Fruit fly (Drosophila melanogaster) whole organism, prepupa: ENCODE measurements around the gene tll.

Experiments used
- Blimp-1 ChIP-seq: fragments of 200-800 bp; sonication (Bioruptor generic); optimal IDR thresholded peaks from 3 replicates; lab custom pipeline; 2017; ENCODE audit warnings: missing biosample characterization, missing genetic modification characterization, mild to moderate bottlenecking, moderate library complexity, missing genetic modification reagents
- CG10669 ChIP-seq: fragments of 200-800 bp; sonication (Bioruptor generic); optimal IDR thresholded peaks from 3 replicates; lab custom pipeline; 2018; ENCODE audit warnings: missing biosample characterization, mild to moderate bottlenecking, missing genetic modification characterization, moderate library complexity
- CG11294 ChIP-seq: fragments of 200-800 bp; sonication (Bioruptor generic); IDR thresholded peaks from 2 replicates; pipeline ENCODE4 v1.3.6; 2022; ENCODE audit warnings: missing biosample characterization, missing genetic modification characterization
- CG11762 ChIP-seq: fragments of 200-800 bp; sonication (Bioruptor generic); optimal IDR thresholded peaks from 3 replicates; lab custom pipeline; 2016; ENCODE audit warnings: missing biosample characterization, missing genetic modification characterization; ENCODE audit not compliant: insufficient read depth
- CG11902 ChIP-seq: fragments of 200-800 bp; sonication (Bioruptor generic); optimal IDR thresholded peaks from 3 replicates; lab custom pipeline; 2016; ENCODE audit warnings: missing biosample characterization, missing genetic modification characterization
- CG15336 ChIP-seq: fragments of 200-800 bp; sonication (Bioruptor generic); IDR thresholded peaks from 2 replicates; pipeline ENCODE4 v1.3.6; 2022; ENCODE audit warnings: missing biosample characterization, missing genetic modification characterization
- CG1621 ChIP-seq: fragments of 200-800 bp; sonication (Bioruptor generic); optimal IDR thresholded peaks from 3 replicates; lab custom pipeline; 2018; ENCODE audit warnings: missing biosample characterization, mild to moderate bottlenecking, missing genetic modification characterization
- CG16779 ChIP-seq: fragments of 200-800 bp; sonication (Bioruptor generic); optimal IDR thresholded peaks from 3 replicates; lab custom pipeline; 2017; ENCODE audit warnings: missing biosample characterization, mild to moderate bottlenecking, missing genetic modification characterization
- CG3032 ChIP-seq: fragments of 200-800 bp; optimal IDR thresholded peaks from 2 replicates; lab custom pipeline; 2019; ENCODE audit warnings: missing biosample characterization, mild to moderate bottlenecking, missing genetic modification characterization, moderate library complexity
- CG31627 ChIP-seq: fragments of 200-800 bp; sonication (Bioruptor generic); optimal IDR thresholded peaks from 3 replicates; lab custom pipeline; 2016; ENCODE audit warnings: missing biosample characterization, missing genetic modification characterization
- CG32006 ChIP-seq: fragments of 200-800 bp; sonication (Bioruptor generic); optimal IDR thresholded peaks from 3 replicates; lab custom pipeline; 2017; ENCODE audit warnings: missing biosample characterization, mild to moderate bottlenecking, missing genetic modification characterization
- CG34406 ChIP-seq: fragments of 200-800 bp; sonication (Bioruptor generic); optimal IDR thresholded peaks from 3 replicates; lab custom pipeline; 2016; ENCODE audit warnings: missing biosample characterization, missing genetic modification characterization
- CG3919 ChIP-seq: fragments of 200-800 bp; sonication (Bioruptor generic); optimal IDR thresholded peaks from 3 replicates; lab custom pipeline; 2016; ENCODE audit warnings: missing biosample characterization, missing genetic modification characterization
- CG6163 ChIP-seq: fragments of 200-800 bp; sonication (Bioruptor generic); IDR thresholded peaks from 3 replicates; pipeline ENCODE4 v1.3.6; 2022; ENCODE audit warnings: missing biosample characterization, missing genetic modification characterization
- CG6276 ChIP-seq: fragments of 200-800 bp; sonication (Bioruptor generic); optimal IDR thresholded peaks from 2 replicates; lab custom pipeline; 2017; ENCODE audit warnings: missing biosample characterization, mild to moderate bottlenecking, missing genetic modification characterization
- CG6792 ChIP-seq: fragments of 200-800 bp; sonication (Bioruptor generic); optimal IDR thresholded peaks from 3 replicates; lab custom pipeline; 2016; ENCODE audit warnings: missing biosample characterization, missing genetic modification characterization
- CG6854 ChIP-seq: fragments of 200-800 bp; sonication (Bioruptor generic); optimal IDR thresholded peaks from 2 replicates; lab custom pipeline; 2017; ENCODE audit warnings: missing biosample characterization, mild to moderate bottlenecking, missing genetic modification characterization
- CG7368 ChIP-seq: fragments of 200-800 bp; sonication (Bioruptor generic); optimal IDR thresholded peaks from 3 replicates; lab custom pipeline; 2016; ENCODE audit warnings: missing biosample characterization, missing genetic modification characterization
- CG8119 ChIP-seq: fragments of 200-800 bp; sonication (Bioruptor generic); IDR thresholded peaks from 3 replicates; pipeline ENCODE4 v1.3.6; 2022; ENCODE audit warnings: missing biosample characterization, missing genetic modification characterization
- CG8319 ChIP-seq: fragments of 200-800 bp; sonication (Bioruptor generic); optimal IDR thresholded peaks from 3 replicates; lab custom pipeline; 2016; ENCODE audit warnings: missing biosample characterization, missing genetic modification characterization
- CG8632 ChIP-seq: fragments of 200-800 bp; sonication (Bioruptor generic); optimal IDR thresholded peaks from 3 replicates; lab custom pipeline; 2016; ENCODE audit warnings: missing biosample characterization, missing genetic modification characterization
- CG9139 ChIP-seq: fragments of 200-800 bp; sonication (Bioruptor generic); optimal IDR thresholded peaks from 3 replicates; lab custom pipeline; 2017; ENCODE audit warnings: missing biosample characterization, mild to moderate bottlenecking, missing genetic modification characterization
- Eip75B ChIP-seq: fragments of 200-800 bp; sonication (Bioruptor generic); optimal IDR thresholded peaks from 3 replicates; lab custom pipeline; 2016; ENCODE audit warnings: missing biosample characterization, missing genetic modification characterization
- Eip93F ChIP-seq: fragments of 200-800 bp; sonication (Bioruptor generic); optimal IDR thresholded peaks from 2 replicates; lab custom pipeline; 2016; ENCODE audit warnings: missing biosample characterization, mild to moderate bottlenecking, missing genetic modification characterization
- Ets21C ChIP-seq: fragments of 200-800 bp; sonication (Bioruptor generic); optimal IDR thresholded peaks from 3 replicates; lab custom pipeline; 2016; ENCODE audit warnings: missing biosample characterization, missing genetic modification characterization
- Ets96B ChIP-seq: fragments of 200-800 bp; optimal IDR thresholded peaks from 2 replicates; lab custom pipeline; 2019; ENCODE audit warnings: missing biosample characterization, mild to moderate bottlenecking, missing genetic modification characterization, moderate library complexity
- Gug ChIP-seq: fragments of 200-800 bp; sonication (Bioruptor generic); IDR thresholded peaks from 2 replicates; pipeline ENCODE4 v1.3.6; 2022; ENCODE audit warnings: missing biosample characterization, missing genetic modification characterization
- Hr38 ChIP-seq: sonication (Bioruptor generic); optimal IDR thresholded peaks from 2 replicates; lab custom pipeline; 2016; ENCODE audit warnings: missing biosample characterization, missing genetic modification characterization
- Hr39 ChIP-seq: fragments of 200-800 bp; sonication (Bioruptor generic); optimal IDR thresholded peaks from 2 replicates; lab custom pipeline; 2016; ENCODE audit warnings: missing biosample characterization, missing genetic modification characterization
- Met ChIP-seq: fragments of 200-800 bp; sonication (Bioruptor generic); optimal IDR thresholded peaks from 3 replicates; lab custom pipeline; 2016; ENCODE audit warnings: missing biosample characterization, missing genetic modification characterization
- OdsH ChIP-seq: fragments of 200-800 bp; sonication (Bioruptor generic); optimal IDR thresholded peaks from 3 replicates; lab custom pipeline; 2016; ENCODE audit warnings: missing biosample characterization, missing genetic modification characterization
- Smox ChIP-seq: fragments of 200-800 bp; sonication (Bioruptor generic); optimal IDR thresholded peaks from 3 replicates; lab custom pipeline; 2016; ENCODE audit warnings: missing biosample characterization, missing genetic modification characterization
- Sox102F ChIP-seq: fragments of 200-800 bp; sonication (Bioruptor generic); optimal IDR thresholded peaks from 2 replicates; lab custom pipeline; 2016; ENCODE audit warnings: missing biosample characterization, mild to moderate bottlenecking, missing genetic modification characterization
- Sox14 ChIP-seq: fragments of 200-800 bp; sonication (Bioruptor generic); optimal IDR thresholded peaks from 3 replicates; lab custom pipeline; 2016; ENCODE audit warnings: missing biosample characterization, missing genetic modification characterization
- Sox15 ChIP-seq: fragments of 200-800 bp; sonication (Bioruptor generic); optimal IDR thresholded peaks from 3 replicates; lab custom pipeline; 2016; ENCODE audit warnings: missing biosample characterization, missing genetic modification characterization
- achi ChIP-seq: fragments of 200-800 bp; sonication (Bioruptor generic); optimal IDR thresholded peaks from 3 replicates; lab custom pipeline; 2016; ENCODE audit warnings: missing biosample characterization, missing genetic modification characterization
- acj6 ChIP-seq: fragments of 200-800 bp; sonication (Bioruptor generic); optimal IDR thresholded peaks from 3 replicates; lab custom pipeline; 2016; ENCODE audit warnings: missing biosample characterization, missing genetic modification characterization
- cyc ChIP-seq: fragments of 200-800 bp; sonication (Bioruptor generic); optimal IDR thresholded peaks from 3 replicates; lab custom pipeline; 2016; ENCODE audit warnings: missing biosample characterization, missing genetic modification characterization
- eg ChIP-seq: fragments of 200-800 bp; sonication (Bioruptor generic); IDR thresholded peaks from 3 replicates; pipeline ENCODE4 v1.3.6; 2022; ENCODE audit warnings: missing biosample characterization, missing genetic modification characterization
- esn ChIP-seq: fragments of 200-800 bp; sonication (Bioruptor generic); optimal IDR thresholded peaks from 2 replicates; lab custom pipeline; 2016; ENCODE audit warnings: missing biosample characterization, mild to moderate bottlenecking, missing genetic modification characterization, moderate library complexity
- fd59A ChIP-seq: fragments of 200-800 bp; sonication (Bioruptor generic); optimal IDR thresholded peaks from 2 replicates; lab custom pipeline; 2017; ENCODE audit warnings: missing biosample characterization, mild to moderate bottlenecking, missing genetic modification characterization, missing genetic modification reagents
- fd85E ChIP-seq: fragments of 200-800 bp; sonication (Bioruptor generic); optimal IDR thresholded peaks from 3 replicates; lab custom pipeline; 2016; ENCODE audit warnings: missing biosample characterization, missing genetic modification characterization
- fkh ChIP-seq: fragments of 200-800 bp; sonication (Bioruptor generic); optimal IDR thresholded peaks from 3 replicates; lab custom pipeline; 2017; ENCODE audit warnings: missing biosample characterization, mild to moderate bottlenecking, missing genetic modification characterization, moderate library complexity
- net ChIP-seq: fragments of 200-800 bp; sonication (Bioruptor generic); optimal IDR thresholded peaks from 3 replicates; lab custom pipeline; 2016; ENCODE audit warnings: missing biosample characterization, missing genetic modification characterization
- svp ChIP-seq: fragments of 200-800 bp; sonication (Bioruptor generic); peaks from one replicate; lab custom pipeline; 2016; ENCODE audit warnings: missing biosample characterization, missing genetic modification characterization
- topi ChIP-seq: fragments of 200-800 bp; sonication (Bioruptor generic); optimal IDR thresholded peaks from 3 replicates; lab custom pipeline; 2016; ENCODE audit warnings: missing biosample characterization, missing genetic modification characterization
- vri ChIP-seq: fragments of 200-800 bp; sonication (Bioruptor generic); optimal IDR thresholded peaks from 3 replicates; lab custom pipeline; 2016; ENCODE audit warnings: missing biosample characterization, mild to moderate bottlenecking, missing genetic modification characterization

tll gene

DNA sequence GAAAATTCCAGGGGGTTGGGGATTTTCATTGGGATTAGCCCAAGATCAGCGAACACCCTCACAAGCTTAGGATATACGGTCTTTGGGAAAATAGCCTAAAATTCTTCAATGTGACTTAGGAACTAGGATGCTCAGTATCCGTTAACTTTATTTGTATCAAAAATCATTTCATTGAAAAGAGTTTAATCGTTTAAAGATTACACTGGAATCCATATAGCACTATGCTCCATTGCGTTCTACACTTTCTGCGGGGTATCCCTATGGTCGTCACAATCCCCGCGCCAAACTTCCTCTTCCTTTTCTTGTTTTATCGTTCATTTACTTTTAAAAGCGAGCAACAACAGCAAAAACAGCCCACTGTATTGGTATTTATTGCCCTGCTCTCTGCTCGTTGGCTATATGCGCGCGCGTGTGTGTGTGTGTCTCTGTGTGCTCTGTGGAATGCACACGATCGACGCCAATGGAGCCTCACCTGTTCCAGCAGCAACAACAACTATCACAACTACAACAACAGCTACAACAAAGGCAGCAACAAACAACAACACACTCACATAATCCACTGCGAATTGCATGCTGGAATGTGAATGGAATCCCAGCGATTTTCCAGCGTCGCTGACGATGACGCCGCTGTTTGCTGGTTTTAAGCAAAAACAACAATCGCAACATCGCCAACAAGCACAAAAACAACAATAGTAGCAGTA is 48.1 kb upstream of the tll start (continued):
- TF ChIP-seq CG15336 (GFP tag; lab: Robert Waterston, UW) = peak; percentile 87
- peak; percentile 82 for TF ChIP-seq CG6276 (GFP tag; lab: Kevin White, UChicago)
- TF ChIP-seq OdsH (GFP tag; lab: Kevin White, UChicago) = peak; percentile 87
- TF ChIP-seq CG31627 (GFP tag; lab: Kevin White, UChicago) = peak; percentile 85
- peak; percentile 69 for TF ChIP-seq Met
- peak; percentile 39 for TF ChIP-seq CG1621 (tag; lab: Kevin White, UChicago)
- peak; percentile 75 for TF ChIP-seq CG6792 (GFP tag; lab: Kevin White, UChicago)
- TF ChIP-seq vri (GFP tag; lab: Kevin White, UChicago) = peak; percentile 22
- TF ChIP-seq Eip93F (GFP tag; lab: Kevin White, UChicago) = no peak
- TF ChIP-seq CG6163 = no peak; the same call in 2 of the 3 replicates
- peak; percentile 84 for TF ChIP-seq svp
- TF ChIP-seq CG6854 (GFP tag; lab: Kevin White, UChicago) = no peak
- TF ChIP-seq Ets21C (GFP tag; lab: Kevin White, UChicago) = peak; percentile 62
- peak; percentile 87 for TF ChIP-seq Sox14
- peak; percentile 79 for TF ChIP-seq CG7368
- peak; percentile 57 for TF ChIP-seq CG8319 (GFP tag; lab: Kevin White, UChicago)
- peak; percentile 72 for TF ChIP-seq Ets96B (tag; lab: Kevin White, UChicago)
- TF ChIP-seq CG3919 (GFP tag; lab: Kevin White, UChicago) = peak; percentile 83
- TF ChIP-seq Hr38 = no peak
- peak; percentile 87 for TF ChIP-seq CG8632 (GFP tag; lab: Kevin White, UChicago)
- peak; percentile 84 for TF ChIP-seq achi (GFP tag; lab: Kevin White, UChicago)
- TF ChIP-seq fd59A (GFP tag; lab: Kevin White, UChicago) = peak; percentile 82
- peak; percentile 65 for TF ChIP-seq CG11762 (GFP tag; lab: Kevin White, UChicago)
- peak; percentile 85 for TF ChIP-seq Hr39 (GFP tag; lab: Kevin White, UChicago)
- peak; percentile 71 for TF ChIP-seq cyc (GFP tag; lab: Kevin White, UChicago)
- TF ChIP-seq eg (GFP tag; lab: Robert Waterston, UW) = peak; percentile 67; the same call in 2 of the 3 replicates
- peak; percentile 86 for TF ChIP-seq CG11902 (GFP tag; lab: Kevin White, UChicago)
- peak; percentile 42 for TF ChIP-seq Blimp-1
- TF ChIP-seq CG9139 (GFP tag; lab: Kevin White, UChicago) = peak; percentile 35
- TF ChIP-seq, all 60 proteins: peak for 54

DNA sequence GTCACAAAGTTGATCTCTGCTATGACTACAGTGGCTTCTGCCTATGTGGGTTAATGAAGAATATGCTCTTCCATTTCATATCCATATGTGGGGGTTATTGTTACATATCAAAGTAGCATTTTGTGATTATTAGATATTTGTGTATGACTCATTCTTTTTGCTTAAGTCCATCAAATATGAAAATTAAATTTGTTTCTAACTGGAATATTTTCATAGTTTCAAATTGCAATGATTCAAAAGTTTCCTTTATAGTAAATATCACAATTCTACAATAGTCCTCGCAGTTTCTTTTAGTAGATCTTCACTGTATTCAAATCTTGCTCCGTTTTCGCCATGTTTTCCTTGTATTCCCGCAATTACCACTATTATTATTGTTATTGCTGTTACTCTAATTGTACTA is 46.9 kb upstream of the tll start:
- TF ChIP-seq achi (GFP tag; lab: Kevin White, UChicago) = peak; percentile 75
- no peak for TF ChIP-seq CG9139 (GFP tag; lab: Kevin White, UChicago)
- TF ChIP-seq CG10669 (GFP tag; lab: Kevin White, UChicago) = peak; percentile 63
- TF ChIP-seq CG7368 = peak; percentile 40
- no peak for TF ChIP-seq CG16779 (tag; lab: Kevin White, UChicago)
- TF ChIP-seq Sox15 (GFP tag; lab: Kevin White, UChicago) = peak; percentile 31
- peak; percentile 70 for TF ChIP-seq Sox14
- TF ChIP-seq eg (GFP tag; lab: Robert Waterston, UW) = peak; percentile 79
- TF ChIP-seq CG8119 (GFP tag; lab: Robert Waterston, UW) = peak; percentile 86
- peak; percentile 73 for TF ChIP-seq CG6163
- no peak for TF ChIP-seq CG6854 (GFP tag; lab: Kevin White, UChicago)
- peak; percentile 44 for TF ChIP-seq Smox (GFP tag; lab: Kevin White, UChicago)
- peak; percentile 18 for TF ChIP-seq Eip75B
- peak; percentile 56 for TF ChIP-seq CG3919 (GFP tag; lab: Kevin White, UChicago)
- peak; percentile 62 for TF ChIP-seq Ets96B (tag; lab: Kevin White, UChicago)
- TF ChIP-seq CG11294 = peak; percentile 68
- TF ChIP-seq Eip93F (GFP tag; lab: Kevin White, UChicago) = no peak
- TF ChIP-seq CG8632 (GFP tag; lab: Kevin White, UChicago) = peak; percentile 54
- TF ChIP-seq Blimp-1 = no peak
- TF ChIP-seq CG32006 (GFP tag; lab: Kevin White, UChicago) = peak; percentile 88
- TF ChIP-seq fkh = no peak
- no peak for TF ChIP-seq Sox102F (GFP tag; lab: Kevin White, UChicago)
- TF ChIP-seq acj6 = peak; percentile 71
- TF ChIP-seq CG34406 = peak; percentile 50
- peak; percentile 44 for TF ChIP-seq topi (GFP tag; lab: Kevin White, UChicago)
- peak; percentile 68 for TF ChIP-seq CG3032 (tag; lab: Kevin White, UChicago)
- peak; percentile 31 for TF ChIP-seq CG6792 (GFP tag; lab: Kevin White, UChicago)
- peak; percentile 49 for TF ChIP-seq CG8319 (GFP tag; lab: Kevin White, UChicago)
- no peak for TF ChIP-seq fd85E (GFP tag; lab: Kevin White, UChicago)
- peak; percentile 23 for TF ChIP-seq esn (GFP tag; lab: Kevin White, UChicago)
- TF ChIP-seq fd59A (GFP tag; lab: Kevin White, UChicago) = peak; percentile 58
- TF ChIP-seq net (GFP tag; lab: Kevin White, UChicago) = peak; percentile 65
- peak; percentile 9 for TF ChIP-seq Ets21C (GFP tag; lab: Kevin White, UChicago)
- TF ChIP-seq Gug = peak; percentile 66
